Worm (Caenorhabditis elegans) whole organism, late embryonic: ENCODE measurements around the gene dhrr-1.

Source experiments
- ceh-2 ChIP-seq: sonication (generic microtip); optimal IDR thresholded peaks from 2 replicates; lab custom pipeline; 2016; ENCODE audit warnings: missing genotype, missing genetic modification characterization, missing compliant biosample characterization
- ceh-31 ChIP-seq: sonication (generic microtip); optimal IDR thresholded peaks from 2 replicates; lab custom pipeline; 2016; ENCODE audit warnings: missing genetic modification characterization, missing compliant biosample characterization
- dve-1 ChIP-seq: sonication (generic microtip); optimal IDR thresholded peaks from 2 replicates; lab custom pipeline; 2017; ENCODE audit warnings: antibody characterized with exemption, mild to moderate bottlenecking, missing genetic modification characterization, missing compliant biosample characterization
- ets-4 ChIP-seq: sonication (generic microtip); optimal IDR thresholded peaks from 2 replicates; lab custom pipeline; 2016; ENCODE audit warnings: missing genetic modification characterization, missing compliant biosample characterization
- lim-6 ChIP-seq: sonication (generic microtip); optimal IDR thresholded peaks from 2 replicates; lab custom pipeline; 2016; ENCODE audit warnings: missing genetic modification characterization, missing compliant biosample characterization
- mec-3 ChIP-seq: sonication (generic microtip); optimal IDR thresholded peaks from 2 replicates; lab custom pipeline; 2016; ENCODE audit warnings: borderline replicate concordance, missing genetic modification characterization, missing compliant biosample characterization
- pha-2 ChIP-seq: sonication (generic microtip); optimal IDR thresholded peaks from 2 replicates; lab custom pipeline; 2017; ENCODE audit warnings: mild to moderate bottlenecking, missing genetic modification characterization, missing compliant biosample characterization
- pha-4 ChIP-seq: fragments of 150-350 bp; optimal IDR thresholded peaks from 2 replicates; lab custom pipeline; 2018; ENCODE audit warnings: missing biosample characterization, missing genetic modification reagents, missing genetic modification characterization
- rnt-1 ChIP-seq: sonication (generic microtip); optimal IDR thresholded peaks from 2 replicates; lab custom pipeline; 2016; ENCODE audit warnings: missing genetic modification characterization, missing compliant biosample characterization
- zip-5 ChIP-seq: sonication (generic microtip); optimal IDR thresholded peaks from 2 replicates; lab custom pipeline; 2016; ENCODE audit warnings: missing genetic modification characterization, missing compliant biosample characterization

ce11 chrIII:8983135-8983534, 38.7 kb downstream of the dhrr-1 start:
- TF ChIP-seq dve-1 (tag; lab: Kevin White, UChicago) (no peak), ceh-31 (tag; lab: Kevin White, UChicago) (no peak), mec-3 (tag; lab: Kevin White, UChicago) (no peak), pha-4 (tag; lab: Kevin White, UChicago) (no peak), pha-2 (tag; lab: Kevin White, UChicago) (no peak), ceh-2 (tag; lab: Kevin White, UChicago) (no peak), rnt-1 (tag; lab: Kevin White, UChicago) (no peak), ets-4 (tag; lab: Kevin White, UChicago) (no peak), zip-5 (tag; lab: Kevin White, UChicago) (no peak), lim-6 (tag; lab: Kevin White, UChicago) (no peak)
